Worm (Caenorhabditis elegans) whole organism, young adult: ENCODE data around the gene F56A8.8.

Source experiments
- B0336.3 ChIP-seq: fragments of 200-800 bp; sonication (Bioruptor generic); IDR thresholded peaks from 2 replicates; pipeline ENCODE4 v1.3.6; 2022; ENCODE audit warnings: missing genetic modification characterization, missing compliant biosample characterization
- C06A6.2 ChIP-seq: fragments of 200-800 bp; sonication (Bioruptor generic); conservative IDR thresholded peaks from 2 replicates; pipeline ENCODE4 v1.3.6; 2022; ENCODE audit warnings: missing genetic modification characterization, missing compliant biosample characterization
- C17E4.6 ChIP-seq: fragments of 200-800 bp; sonication (Bioruptor generic); IDR thresholded peaks from 2 replicates; pipeline ENCODE4 v1.3.6; 2022; ENCODE audit warnings: missing genetic modification reagents, missing genetic modification characterization, missing compliant biosample characterization
- D2030.7 ChIP-seq: fragments of 200-800 bp; sonication (Bioruptor generic); IDR thresholded peaks from 2 replicates; pipeline ENCODE4 v1.3.6; 2022; ENCODE audit warnings: missing genetic modification reagents, missing genetic modification characterization, missing compliant biosample characterization
- F10E7.11 ChIP-seq: sonication (generic microtip); optimal IDR thresholded peaks from 2 replicates; lab custom pipeline; 2017; ENCODE audit warnings: mild to moderate bottlenecking, missing genetic modification characterization, moderate library complexity, missing compliant biosample characterization
- F55B11.4 ChIP-seq: sonication (generic microtip); optimal IDR thresholded peaks from 2 replicates; lab custom pipeline; 2016; ENCODE audit warnings: missing compliant biosample characterization, missing genetic modification characterization, borderline replicate concordance; ENCODE audit not compliant: insufficient read depth
- F57C9.4 ChIP-seq: sonication (generic microtip); optimal IDR thresholded peaks from 2 replicates; lab custom pipeline; 2017; ENCODE audit warnings: mild to moderate bottlenecking, missing genetic modification characterization, missing compliant biosample characterization
- Y53F4B.3 ChIP-seq: fragments of 200-800 bp; sonication (Bioruptor generic); IDR thresholded peaks from 2 replicates; pipeline ENCODE4 v1.3.6; 2022; ENCODE audit warnings: missing genetic modification reagents, missing genetic modification characterization, missing compliant biosample characterization
- akir-1 ChIP-seq: fragments of 200-800 bp; sonication (Bioruptor generic); optimal IDR thresholded peaks from 2 replicates; lab custom pipeline; 2018; ENCODE audit warnings: mild to moderate bottlenecking, missing genetic modification characterization, moderate library complexity, missing compliant biosample characterization
- ama-1 ChIP-seq, 3 experiments: fragments of 150-350 bp in 1 of 3; sonication (generic microtip) in 2 of 3; optimal IDR thresholded peaks; 2 replicates each; lab custom pipeline; 2014 to 2018; ENCODE audit warnings: missing biosample characterization in 2 of 3, missing genetic modification characterization in 2 of 3, missing genetic modification reagents in 2 of 3
- aptf-3 ChIP-seq: fragments of 200-800 bp; sonication (Bioruptor generic); IDR thresholded peaks from 2 replicates; pipeline ENCODE4 v1.3.6; 2022; ENCODE audit warnings: missing genetic modification characterization, missing compliant biosample characterization
- atf-7 ChIP-seq: sonication (generic microtip); optimal IDR thresholded peaks from 2 replicates; lab custom pipeline; 2017; ENCODE audit warnings: mild to moderate bottlenecking, missing genetic modification characterization, missing compliant biosample characterization
- attf-3 ChIP-seq: fragments of 200-800 bp; sonication (Bioruptor generic); conservative IDR thresholded peaks from 2 replicates; pipeline ENCODE4 v1.3.6; 2022; ENCODE audit warnings: missing genetic modification reagents, missing genetic modification characterization, missing compliant biosample characterization
- bed-2 ChIP-seq: fragments of 200-800 bp; sonication (Bioruptor generic); IDR thresholded peaks from 2 replicates; pipeline ENCODE4 v1.3.6; 2022; ENCODE audit warnings: missing genetic modification reagents, missing genetic modification characterization, missing compliant biosample characterization
- ccch-3 ChIP-seq: fragments of 200-800 bp; sonication (Bioruptor generic); optimal IDR thresholded peaks from 2 replicates; lab custom pipeline; 2018; ENCODE audit warnings: mild to moderate bottlenecking, missing genetic modification characterization, missing compliant biosample characterization
- ceh-100 ChIP-seq: fragments of 200-800 bp; sonication (Bioruptor generic); IDR thresholded peaks from 2 replicates; pipeline ENCODE4 v1.3.6; 2022; ENCODE audit warnings: missing genetic modification reagents, missing genetic modification characterization, missing compliant biosample characterization
- ceh-27 ChIP-seq: fragments of 200-800 bp; sonication (Bioruptor generic); optimal IDR thresholded peaks from 2 replicates; lab custom pipeline; 2018; ENCODE audit warnings: mild to moderate bottlenecking, missing genetic modification characterization, moderate library complexity, missing compliant biosample characterization
- ceh-58 ChIP-seq: fragments of 200-800 bp; sonication (Bioruptor generic); IDR thresholded peaks from 2 replicates; pipeline ENCODE4 v1.3.6; 2022; ENCODE audit warnings: missing genetic modification characterization, missing compliant biosample characterization
- ceh-79 ChIP-seq: sonication (generic microtip); optimal IDR thresholded peaks from 2 replicates; lab custom pipeline; 2017; ENCODE audit warnings: mild to moderate bottlenecking, missing genetic modification characterization, missing compliant biosample characterization
- dox-1 ChIP-seq: fragments of 200-800 bp; sonication (Bioruptor generic); IDR thresholded peaks from 2 replicates; pipeline ENCODE4 v1.3.6; 2022; ENCODE audit warnings: missing genetic modification reagents, missing genetic modification characterization, missing compliant biosample characterization
- dpl-1 ChIP-seq: fragments of 150-350 bp; optimal IDR thresholded peaks from 2 replicates; lab custom pipeline; 2014; ENCODE audit warnings: missing biosample characterization, missing genetic modification reagents, missing genetic modification characterization
- egl-44 ChIP-seq: fragments of 200-800 bp; sonication (Bioruptor generic); IDR thresholded peaks from 2 replicates; pipeline ENCODE4 v1.3.6; 2022; ENCODE audit warnings: missing genetic modification reagents, missing genetic modification characterization, missing compliant biosample characterization
- fkh-3 ChIP-seq: sonication (generic microtip); optimal IDR thresholded peaks from 2 replicates; lab custom pipeline; 2016; ENCODE audit warnings: mild to moderate bottlenecking, missing genetic modification characterization, missing compliant biosample characterization
- hmg-1.2 ChIP-seq: fragments of 200-800 bp; sonication (Bioruptor generic); IDR thresholded peaks from 2 replicates; pipeline ENCODE4 v1.3.6; 2022; ENCODE audit warnings: missing genetic modification reagents, missing genetic modification characterization, missing compliant biosample characterization
- hmg-20 ChIP-seq: fragments of 200-800 bp; sonication (Bioruptor generic); IDR thresholded peaks from 2 replicates; pipeline ENCODE4 v1.3.6; 2022; ENCODE audit warnings: missing genetic modification reagents, missing genetic modification characterization, missing compliant biosample characterization
- hrde-1 ChIP-seq: sonication (generic microtip); optimal IDR thresholded peaks from 2 replicates; lab custom pipeline; 2016; ENCODE audit warnings: missing genetic modification characterization, mild to moderate bottlenecking, missing compliant biosample characterization, moderate library complexity, missing genotype, missing genetic modification reagents, borderline replicate concordance
- let-607 ChIP-seq, 2 experiments: fragments of 200-800 bp in 1 of 2; sonication (Bioruptor generic) in 1 of 2; sonication (generic microtip) in 1 of 2; optimal IDR thresholded peaks; 2 replicates each; lab custom pipeline; 2016 to 2018; ENCODE audit warnings: mild to moderate bottlenecking in 2 of 2, missing compliant biosample characterization in 2 of 2, missing genetic modification characterization in 2 of 2, moderate library complexity in 2 of 2, missing genotype in 1 of 2
- lin-40 ChIP-seq: sonication (generic microtip); optimal IDR thresholded peaks from 2 replicates; lab custom pipeline; 2016; ENCODE audit warnings: missing genetic modification characterization, mild to moderate bottlenecking, missing compliant biosample characterization, missing genotype, missing genetic modification reagents
- lin-54 ChIP-seq: fragments of 200-800 bp; sonication (Bioruptor generic); optimal IDR thresholded peaks from 2 replicates; lab custom pipeline; 2018; ENCODE audit warnings: mild to moderate bottlenecking, missing genetic modification characterization, missing compliant biosample characterization
- lsl-1 ChIP-seq: fragments of 200-800 bp; sonication (Bioruptor generic); optimal IDR thresholded peaks from 2 replicates; lab custom pipeline; 2018; ENCODE audit warnings: mild to moderate bottlenecking, missing genetic modification characterization, moderate library complexity, missing compliant biosample characterization
- lsy-27 ChIP-seq: sonication (generic microtip); optimal IDR thresholded peaks from 2 replicates; lab custom pipeline; 2017; ENCODE audit warnings: missing genetic modification characterization, mild to moderate bottlenecking, missing compliant biosample characterization, antibody characterized with exemption, missing genotype, borderline replicate concordance; ENCODE audit not compliant: insufficient read depth
- mcd-1 ChIP-seq: fragments of 200-800 bp; sonication (Bioruptor generic); IDR thresholded peaks from 2 replicates; pipeline ENCODE4 v1.3.6; 2022; ENCODE audit warnings: missing genetic modification reagents, missing genetic modification characterization, missing compliant biosample characterization
- mxl-1 ChIP-seq: sonication (generic microtip); optimal IDR thresholded peaks from 2 replicates; lab custom pipeline; 2016; ENCODE audit warnings: missing genetic modification characterization, missing compliant biosample characterization
- nfya-1 ChIP-seq: sonication (generic microtip); optimal IDR thresholded peaks from 2 replicates; lab custom pipeline; 2017; ENCODE audit warnings: antibody characterized with exemption, missing compliant biosample characterization, missing genetic modification characterization, borderline replicate concordance; ENCODE audit not compliant: insufficient read depth
- nhr-90 ChIP-seq: sonication (generic microtip); optimal IDR thresholded peaks from 2 replicates; lab custom pipeline; 2016; ENCODE audit warnings: missing genotype, mild to moderate bottlenecking, missing genetic modification characterization, missing compliant biosample characterization
- pha-4 ChIP-seq: fragments of 150-350 bp; sonication (generic microtip); optimal IDR thresholded peaks from 2 replicates; lab custom pipeline; 2014; ENCODE audit warnings: missing biosample characterization, missing genetic modification reagents, missing genetic modification characterization
- rcor-1 ChIP-seq: fragments of 200-800 bp; sonication (Bioruptor generic); IDR thresholded peaks from 2 replicates; pipeline ENCODE4 v1.3.6; 2022; ENCODE audit warnings: missing genetic modification reagents, missing genetic modification characterization, missing compliant biosample characterization
- snpc-3.4 ChIP-seq: sonication (generic microtip); optimal IDR thresholded peaks from 2 replicates; lab custom pipeline; 2017; ENCODE audit warnings: missing genetic modification characterization, mild to moderate bottlenecking, missing compliant biosample characterization, antibody characterized with exemption, moderate library complexity, missing genotype, missing genetic modification reagents
- somi-1 ChIP-seq: fragments of 200-800 bp; sonication (Bioruptor generic); optimal IDR thresholded peaks from 2 replicates; lab custom pipeline; 2018; ENCODE audit warnings: mild to moderate bottlenecking, missing genetic modification characterization, missing compliant biosample characterization
- tlf-1 ChIP-seq: fragments of 200-800 bp; sonication (Bioruptor generic); optimal IDR thresholded peaks from 2 replicates; lab custom pipeline; 2018; ENCODE audit warnings: mild to moderate bottlenecking, missing genetic modification characterization, missing compliant biosample characterization
- xnd-1 ChIP-seq: sonication (generic microtip); optimal IDR thresholded peaks from 2 replicates; lab custom pipeline; 2016; ENCODE audit warnings: missing genotype, missing genetic modification reagents, missing genetic modification characterization, missing compliant biosample characterization
- ztf-26 ChIP-seq: sonication (generic microtip); optimal IDR thresholded peaks from 2 replicates; lab custom pipeline; 2017; ENCODE audit warnings: missing genetic modification characterization, missing compliant biosample characterization

F56A8.8 gene

ce11 chrIII:13307107-13307506 is 21.6 kb downstream of the F56A8.8 start, which contains the start of the genes klp-19 and slc-36.1 (continued):
- TF ChIP-seq F55B11.4 (no peak), mxl-1 (tag; lab: Kevin White, UChicago) (no peak), let-607 (tag; optimal IDR thresholded peaks at IDR 0.05; lab: Kevin White, UChicago) (no peak), F57C9.4 (tag; lab: Kevin White, UChicago) (no peak), egl-44 (GFP tag; lab: Robert Waterston, UW) (no peak), attf-3 (GFP tag; lab: Robert Waterston, UW) (no peak), lin-40 (tag; lab: Kevin White, UChicago) (no peak), F10E7.11 (tag; lab: Kevin White, UChicago) (no peak), akir-1 (GFP tag; lab: Kevin White, UChicago) (no peak), hmg-1.2 (GFP tag; lab: Robert Waterston, UW) (peak; percentile 13; the same call in 1 of the 2 replicates), C17E4.6 (peak; percentile 37; the same call in 1 of the 2 replicates), rcor-1 (GFP tag; lab: Robert Waterston, UW) (peak; percentile 47), lin-54 (peak; percentile 78), C06A6.2 (GFP tag; lab: Robert Waterston, UW) (no peak), mcd-1 (peak; percentile 62), lsy-27 (tag; lab: Kevin White, UChicago) (no peak), xnd-1 (tag; lab: Kevin White, UChicago) (peak; percentile 60), ceh-100 (GFP tag; lab: Robert Waterston, UW) (peak; percentile 48), ceh-27 (GFP tag; lab: Kevin White, UChicago) (no peak), bed-2 (no peak), ceh-79 (tag; lab: Kevin White, UChicago) (no peak), ccch-3 (GFP tag; lab: Kevin White, UChicago) (no peak), Y53F4B.3 (GFP tag; lab: Robert Waterston, UW) (no peak), hmg-20 (GFP tag; lab: Robert Waterston, UW) (no peak), hrde-1 (tag; lab: Kevin White, UChicago) (no peak), lsl-1 (GFP tag; lab: Kevin White, UChicago) (peak; percentile 64), tlf-1 (no peak), ama-1 (optimal IDR thresholded peaks at IDR 0.05; lab: Kevin White, UChicago) (no peak), ama-1 (GFP tag; optimal IDR thresholded peaks at IDR 0.05; lab: Kevin White, UChicago) (no peak), D2030.7 (GFP tag; lab: Robert Waterston, UW) (peak; percentile 86), pha-4 (no peak), ceh-58 (no peak), nfya-1 (tag; lab: Kevin White, UChicago) (no peak), ztf-26 (tag; lab: Kevin White, UChicago) (no peak), dox-1 (GFP tag; lab: Robert Waterston, UW) (peak; percentile 68), dpl-1 (GFP tag; lab: Kevin White, UChicago) (peak; percentile 84), somi-1 (GFP tag; lab: Kevin White, UChicago) (no peak), atf-7 (tag; lab: Kevin White, UChicago) (no peak), aptf-3 (GFP tag; lab: Robert Waterston, UW) (no peak), snpc-3.4 (tag; lab: Kevin White, UChicago) (peak; percentile 51), nhr-90 (tag; lab: Kevin White, UChicago) (no peak), B0336.3 (GFP tag; lab: Robert Waterston, UW) (no peak), fkh-3 (tag; lab: Kevin White, UChicago) (no peak)
